Worm (Caenorhabditis elegans) whole organism, L1 larva: Measurements from ENCODE around the gene C02H6.1.

Experiments
- ama-1 ChIP-seq: fragments of 150-350 bp; optimal IDR thresholded peaks from 2 replicates; lab custom pipeline; 2014
- blmp-1 ChIP-seq: fragments of 150-350 bp; optimal IDR thresholded peaks from 2 replicates; lab custom pipeline; 2014; ENCODE audit warnings: missing biosample characterization, missing genetic modification characterization
- ceh-88 ChIP-seq: fragments of 200-800 bp; sonication (Bioruptor generic); IDR thresholded peaks from 2 replicates; pipeline ENCODE4 v1.3.6; 2022; ENCODE audit warnings: missing genetic modification characterization, missing compliant biosample characterization
- egl-27 ChIP-seq, 2 experiments: fragments of 150-350 bp in 1 of 2; sonication (generic microtip); optimal IDR thresholded peaks; 3 replicates each; lab custom pipeline; 2017 to 2018; ENCODE audit warnings: missing biosample characterization in 2 of 2, missing genetic modification characterization in 2 of 2, missing genetic modification reagents in 2 of 2
- fkh-8 ChIP-seq: sonication (generic microtip); optimal IDR thresholded peaks from 2 replicates; lab custom pipeline; 2016; ENCODE audit warnings: mild to moderate bottlenecking, missing genetic modification characterization, missing compliant biosample characterization
- lin-13 ChIP-seq: fragments of 150-350 bp; optimal IDR thresholded peaks from 2 replicates; lab custom pipeline; 2014; ENCODE audit warnings: missing biosample characterization, missing genetic modification reagents, missing genetic modification characterization
- lin-15B ChIP-seq: fragments of 150-350 bp; sonication (generic microtip); optimal IDR thresholded peaks from 3 replicates; lab custom pipeline; 2014; ENCODE audit warnings: missing biosample characterization, missing genetic modification characterization
- nhr-11 ChIP-seq: fragments of 150-350 bp; optimal IDR thresholded peaks from 2 replicates; lab custom pipeline; 2014; ENCODE audit warnings: missing biosample characterization, missing genetic modification characterization
- nhr-12 ChIP-seq: sonication (generic microtip); optimal IDR thresholded peaks from 2 replicates; lab custom pipeline; 2017; ENCODE audit warnings: missing biosample characterization, missing genetic modification characterization
- nhr-77 ChIP-seq: fragments of 150-350 bp; optimal IDR thresholded peaks from 2 replicates; lab custom pipeline; 2014; ENCODE audit warnings: missing biosample characterization, missing genetic modification characterization
- unc-62 ChIP-seq: fragments of 150-350 bp; optimal IDR thresholded peaks from 2 replicates; lab custom pipeline; 2014; ENCODE audit warnings: missing biosample characterization, missing genetic modification reagents, missing genetic modification characterization
- unc-86 ChIP-seq: sonication (generic microtip); optimal IDR thresholded peaks from 2 replicates; lab custom pipeline; 2016; ENCODE audit warnings: missing genetic modification characterization, missing compliant biosample characterization
- zag-1 ChIP-seq: fragments of 150-350 bp; optimal IDR thresholded peaks from 2 replicates; lab custom pipeline; 2014; ENCODE audit warnings: missing biosample characterization, missing genetic modification characterization
- ztf-4 ChIP-seq: fragments of 150-350 bp; optimal IDR thresholded peaks from 2 replicates; lab custom pipeline; 2014; ENCODE audit warnings: missing biosample characterization, missing genetic modification characterization

DNA sequence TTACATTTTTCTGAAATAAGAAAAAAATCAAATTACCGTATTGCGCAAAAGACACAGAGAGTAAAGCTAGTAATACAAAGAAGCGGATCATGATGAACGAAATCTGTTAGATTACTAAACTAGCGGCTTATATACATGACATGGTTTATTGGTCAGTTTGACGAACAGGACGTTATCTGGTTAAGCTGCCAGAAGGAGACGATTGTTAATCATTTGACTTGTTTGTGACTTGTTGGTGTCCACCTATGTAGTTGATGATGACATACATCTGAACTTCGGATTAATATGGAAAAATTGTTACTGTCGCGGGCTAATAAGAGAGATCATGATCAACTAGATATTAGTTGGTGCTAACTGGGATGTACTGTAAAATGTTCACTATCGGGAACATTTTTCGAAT lies 10.4 kb upstream of the C02H6.1 start, which contains the start of gene cnc-9:
- TF ChIP-seq lin-13 (GFP tag; lab: Kevin White, UChicago) (no peak), egl-27 (tag; optimal IDR thresholded peaks at IDR 0.05; lab: Kevin White, UChicago) (no peak), nhr-12 (tag; lab: Kevin White, UChicago) (no peak), nhr-77 (tag; lab: Kevin White, UChicago) (no peak), lin-15B (tag; lab: Kevin White, UChicago) (no peak), nhr-11 (tag; lab: Kevin White, UChicago) (no peak), blmp-1 (tag; lab: Kevin White, UChicago) (no peak), zag-1 (tag; lab: Kevin White, UChicago) (no peak), ceh-88 (GFP tag; lab: Robert Waterston, UW) (no peak), fkh-8 (tag; lab: Kevin White, UChicago) (no peak), ztf-4 (tag; lab: Kevin White, UChicago) (no peak), unc-62 (GFP tag; lab: Kevin White, UChicago) (no peak), ama-1 (lab: Kevin White, UChicago) (no peak), unc-86 (tag; lab: Kevin White, UChicago) (no peak)
